Worm (Caenorhabditis elegans) whole organism, late embryonic: ENCODE results near the gene F40G12.5.

Experiments used
- elt-2 ChIP-seq: sonication (generic microtip); optimal IDR thresholded peaks from 2 replicates; lab custom pipeline; 2016; ENCODE audit warnings: missing genetic modification reagents, missing genetic modification characterization, missing compliant biosample characterization
- hlh-30 ChIP-seq: sonication (generic microtip); optimal IDR thresholded peaks from 2 replicates; lab custom pipeline; 2017; ENCODE audit warnings: antibody characterized with exemption, missing genetic modification characterization, missing compliant biosample characterization; ENCODE audit not compliant: insufficient read depth
- mec-3 ChIP-seq: sonication (generic microtip); optimal IDR thresholded peaks from 2 replicates; lab custom pipeline; 2016; ENCODE audit warnings: borderline replicate concordance, missing genetic modification characterization, missing compliant biosample characterization

ce11 chrV:14231656-14232055 lies 39.0 kb downstream of the F40G12.5 start:
- TF ChIP-seq elt-2 (tag; lab: Kevin White, UChicago) (no peak), mec-3 (tag; lab: Kevin White, UChicago) (no peak), hlh-30 (tag; lab: Kevin White, UChicago) (no peak)
